Worm (Caenorhabditis elegans): ENCODE results near the gene chil-26.
A peak's percentile ranks its signal among the peaks of the same experiment; 100 is the strongest.

chil-26 gene

ce11 chrII:9474367-9475105, at the start of gene chil-26, which contains the start of gene chil-25:
Gene chil-26, plus strand, starts transcription at chrII:9475055.
Gene chil-25, minus strand, starts transcription at chrII:9474467.
- TF ChIP-seq nhr-237 (tag; optimal IDR thresholded peaks at IDR 0.05) (no peak), unc-39 (tag; optimal IDR thresholded peaks at IDR 0.05) (no peak), sptf-1 (tag; optimal IDR thresholded peaks at IDR 0.05) (no peak), mls-2 (tag; optimal IDR thresholded peaks at IDR 0.05) (no peak), lin-13 (tag; optimal IDR thresholded peaks at IDR 0.05) (no peak), cnd-1 (tag; optimal IDR thresholded peaks at IDR 0.05) (no peak), drap-1 (GFP tag; optimal IDR thresholded peaks at IDR 0.05) (no peak), zip-8 (tag; optimal IDR thresholded peaks at IDR 0.05) (no peak), tbx-8 (GFP tag; optimal IDR thresholded peaks at IDR 0.05) (no peak), snpc-4 (tag; optimal IDR thresholded peaks at IDR 0.05) (no peak)

ce11 chrII:9426076-9426475, 48.8 kb upstream of the chil-26 start, which contains the start of gene M176.10:
Gene M176.10, minus strand, starts transcription at chrII:9426176.
- TF ChIP-seq nhr-28 (tag; optimal IDR thresholded peaks at IDR 0.05) = no peak
- no peak for TF ChIP-seq flh-1 (GFP tag; optimal IDR thresholded peaks at IDR 0.05)
- no peak for TF ChIP-seq ceh-83 (GFP tag; optimal IDR thresholded peaks at IDR 0.05)
- TF ChIP-seq ceh-43 (GFP tag; optimal IDR thresholded peaks at IDR 0.05) = no peak
- no peak for TF ChIP-seq unc-120 (tag; optimal IDR thresholded peaks at IDR 0.05; ENCODE audit: poor library complexity, severe bottlenecking)
- no peak for TF ChIP-seq ztf-11 (tag; optimal IDR thresholded peaks at IDR 0.05)
- no peak for TF ChIP-seq unc-62 (GFP tag; optimal IDR thresholded peaks at IDR 0.05)
- TF ChIP-seq M03D4.4 (tag; optimal IDR thresholded peaks at IDR 0.05) = no peak
- TF ChIP-seq drap-1 (GFP tag; optimal IDR thresholded peaks at IDR 0.05) = no peak

- TF ChIP-seq sem-2 (GFP tag; optimal IDR thresholded peaks at IDR 0.05) (no peak), unc-62 (GFP tag; optimal IDR thresholded peaks at IDR 0.05) (no peak), pha-4 (tag; optimal IDR thresholded peaks at IDR 0.05) (no peak), zip-8 (tag; optimal IDR thresholded peaks at IDR 0.05) (no peak), mep-1 (tag; optimal IDR thresholded peaks at IDR 0.05) (no peak), cnd-1 (tag; optimal IDR thresholded peaks at IDR 0.05) (no peak), snpc-4 (tag; optimal IDR thresholded peaks at IDR 0.05) (no peak), bed-3 (GFP tag; optimal IDR thresholded peaks at IDR 0.05) (no peak)
These were observed 47.2 kb upstream of the chil-26 start, which contains the start of gene M176.5 for ce11 chrII:9427644-9428043. Gene M176.5, minus strand, starts transcription at chrII:9427744.

- TF ChIP-seq ces-1 (GFP tag; optimal IDR thresholded peaks at IDR 0.05) (peak; percentile 27), ceh-43 (GFP tag; optimal IDR thresholded peaks at IDR 0.05) (no peak), hlh-1 (tag; optimal IDR thresholded peaks at IDR 0.05) (no peak), ceh-39 (tag; optimal IDR thresholded peaks at IDR 0.05) (no peak)
These were observed 43.7 kb upstream of the chil-26 start for ce11 chrII:9431119-9431518.

- TF ChIP-seq nhr-76 (tag; optimal IDR thresholded peaks at IDR 0.05) (no peak), flh-1 (GFP tag; optimal IDR thresholded peaks at IDR 0.05) (no peak), unc-120 (tag; optimal IDR thresholded peaks at IDR 0.05; ENCODE audit: poor library complexity, severe bottlenecking) (no peak), bed-3 (GFP tag; optimal IDR thresholded peaks at IDR 0.05) (no peak), lin-13 (tag; optimal IDR thresholded peaks at IDR 0.05) (no peak), ceh-83 (GFP tag; optimal IDR thresholded peaks at IDR 0.05) (no peak), sptf-1 (tag; optimal IDR thresholded peaks at IDR 0.05) (no peak), lin-32 (GFP tag; optimal IDR thresholded peaks at IDR 0.05) (no peak), mls-2 (tag; optimal IDR thresholded peaks at IDR 0.05) (no peak), elt-1 (tag; optimal IDR thresholded peaks at IDR 0.05; ENCODE audit: borderline replicate concordance, insufficient read depth) (no peak)
These were observed 41.2 kb upstream of the chil-26 start, which contains the start of gene kin-15 for ce11 chrII:9433609-9434008. Gene kin-15, minus strand, starts transcription at chrII:9433709.

ce11 chrII:9436009-9436408, 38.8 kb upstream of the chil-26 start, which contains the start of gene kin-16:
Gene kin-16, minus strand, starts transcription at chrII:9436109.
- TF ChIP-seq unc-62 (GFP tag; optimal IDR thresholded peaks at IDR 0.05) (no peak), lsy-2 (tag; optimal IDR thresholded peaks at IDR 0.05) (no peak), ceh-39 (tag; optimal IDR thresholded peaks at IDR 0.05) (no peak), ceh-83 (GFP tag; optimal IDR thresholded peaks at IDR 0.05) (no peak), snpc-4 (tag; optimal IDR thresholded peaks at IDR 0.05) (no peak), nhr-237 (tag; optimal IDR thresholded peaks at IDR 0.05) (no peak), blmp-1 (tag; optimal IDR thresholded peaks at IDR 0.05) (no peak)

Data from whole organism, mixed stage, embryonic.